Fruit fly (Drosophila melanogaster): Measurements from ENCODE around the gene CG14185.

Gene CG14185

dm6 chr3L:20112797-20113368 is 7.0 kb downstream of the CG14185 start, which contains the start of gene CG14187 (continued):
- peak; percentile 38; the same call in 1 of the 3 replicates for TF ChIP-seq ci (GFP tag; IDR thresholded peaks at IDR 0.05)
- TF ChIP-seq Elba2 (GFP tag; optimal IDR thresholded peaks at IDR 0.05): no peak
- no peak for TF ChIP-seq sqz (GFP tag; optimal IDR thresholded peaks at IDR 0.05)
- peak; percentile 34 for TF ChIP-seq CG2120 (GFP tag; optimal IDR thresholded peaks at IDR 0.05)
- no peak for TF ChIP-seq nom (GFP tag; optimal IDR thresholded peaks at IDR 0.05)
- no peak; the same call in 2 of the 3 replicates for TF ChIP-seq CG6791 (GFP tag; IDR thresholded peaks at IDR 0.05; ENCODE audit: partially characterized antibody)
- TF ChIP-seq Scr (GFP tag; IDR thresholded peaks at IDR 0.05; ENCODE audit: partially characterized antibody): peak; percentile 65
- TF ChIP-seq Kr (GFP tag; optimal IDR thresholded peaks at IDR 0.05): no peak
- TF ChIP-seq D19B (GFP tag; optimal IDR thresholded peaks at IDR 0.05): peak; percentile 22
- peak; percentile 68 for TF ChIP-seq row (GFP tag; IDR thresholded peaks at IDR 0.05)
- TF ChIP-seq CG10366 (GFP tag; IDR thresholded peaks at IDR 0.05): no peak
- 0 out of 3 replicates have a peak, but pooled peaks have one; percentile 26 for TF ChIP-seq CG14860 (GFP tag; IDR thresholded peaks at IDR 0.05; ENCODE audit: partially characterized antibody)
- 0 out of 3 replicates have a peak, but pooled peaks have one; percentile 31 for TF ChIP-seq CG34224 (GFP tag; IDR thresholded peaks at IDR 0.05; ENCODE audit: partially characterized antibody)
- peak; percentile 58; the same call in 1 of the 4 replicates for TF ChIP-seq chinmo (GFP tag; IDR thresholded peaks at IDR 0.05; ENCODE audit: partially characterized antibody)
- TF ChIP-seq Fer3 (tag; optimal IDR thresholded peaks at IDR 0.05): peak; percentile 8
- peak; percentile 28 for TF ChIP-seq CG13424 (tag; optimal IDR thresholded peaks at IDR 0.05)
- TF ChIP-seq z (GFP tag; IDR thresholded peaks at IDR 0.05): no peak
- TF ChIP-seq CG17829 (tag; optimal IDR thresholded peaks at IDR 0.05): peak; percentile 9
- no peak for TF ChIP-seq CG17361 (GFP tag; IDR thresholded peaks at IDR 0.05)
- TF ChIP-seq bsh (GFP tag; optimal IDR thresholded peaks at IDR 0.05): peak in 1 of 2 experiments; percentile 36
- TF ChIP-seq CG8765 (GFP tag; IDR thresholded peaks at IDR 0.05): no peak
- no peak for TF ChIP-seq CG9817 (tag; optimal IDR thresholded peaks at IDR 0.05)
- TF ChIP-seq inv (GFP tag; IDR thresholded peaks at IDR 0.05; ENCODE audit: partially characterized antibody): peak; percentile 44; the same call in 1 of the 2 replicates
- TF ChIP-seq CG11456 (GFP tag; IDR thresholded peaks at IDR 0.05): no peak
- TF ChIP-seq Hr51 (GFP tag; optimal IDR thresholded peaks at IDR 0.05): peak in 1 of 2 experiments; percentile 8
- peak; percentile 34; the same call in 1 of the 2 replicates for TF ChIP-seq CG17328 (GFP tag; IDR thresholded peaks at IDR 0.05)
- TF ChIP-seq CG13624 (GFP tag; optimal IDR thresholded peaks at IDR 0.05): no peak
- no peak for TF ChIP-seq CG14014 (GFP tag; IDR thresholded peaks at IDR 0.05)
- no peak for TF ChIP-seq CG11093 (GFP tag; IDR thresholded peaks at IDR 0.05)
- peak; percentile 16 for TF ChIP-seq Sox102F (GFP tag; optimal IDR thresholded peaks at IDR 0.05)
- no peak for TF ChIP-seq E2f1 (GFP tag; IDR thresholded peaks at IDR 0.05)
- TF ChIP-seq unc-4 (GFP tag; IDR thresholded peaks at IDR 0.05; ENCODE audit: partially characterized antibody): peak; percentile 64
- TF ChIP-seq CG31441 (GFP tag; IDR thresholded peaks at IDR 0.05): 0 out of 2 replicates have a peak, but pooled peaks have one; percentile 11
- TF ChIP-seq CG14050 (GFP tag; IDR thresholded peaks at IDR 0.05): no peak
- TF ChIP-seq Dp (GFP tag; optimal IDR thresholded peaks at IDR 0.05): peak; percentile 74
- TF ChIP-seq bbx (GFP tag; IDR thresholded peaks at IDR 0.05; ENCODE audit: partially characterized antibody): peak; percentile 53; the same call in 1 of the 2 replicates
- peak; percentile 94 for TF ChIP-seq vvl (GFP tag; IDR thresholded peaks at IDR 0.05)
- TF ChIP-seq CG34422 (GFP tag; IDR thresholded peaks at IDR 0.05): 0 out of 3 replicates have a peak, but pooled peaks have one; percentile 22
- TF ChIP-seq ase (GFP tag; IDR thresholded peaks at IDR 0.05): no peak
- TF ChIP-seq pzg (GFP tag; optimal IDR thresholded peaks at IDR 0.05): peak; percentile 20
- peak; percentile 75 for TF ChIP-seq CG13287 (GFP tag; IDR thresholded peaks at IDR 0.05; ENCODE audit: partially characterized antibody)
- peak; percentile 74 for TF ChIP-seq Bgb (GFP tag; IDR thresholded peaks at IDR 0.05; ENCODE audit: partially characterized antibody)
- no peak for TF ChIP-seq jigr1 (GFP tag; IDR thresholded peaks at IDR 0.05)
- peak; percentile 0 for TF ChIP-seq CG15269 (tag; optimal IDR thresholded peaks at IDR 0.05)
- peak; percentile 32; the same call in 1 of the 2 replicates for TF ChIP-seq hbn (GFP tag; IDR thresholded peaks at IDR 0.05; ENCODE audit: partially characterized antibody)
- peak; percentile 41; the same call in 1 of the 2 replicates for TF ChIP-seq H2.0 (GFP tag; IDR thresholded peaks at IDR 0.05)
- no peak for TF ChIP-seq Poxn (GFP tag; IDR thresholded peaks at IDR 0.05)
- TF ChIP-seq Dll (GFP tag; IDR thresholded peaks at IDR 0.05; ENCODE audit: partially characterized antibody): peak; percentile 63; the same call in 2 of the 4 replicates
